Fruit fly (Drosophila melanogaster) whole organism, pupa: ENCODE results near the gene Cox17.

ENCODE experiments used
- CG13204 ChIP-seq: fragments of 200-800 bp; sonication (Bioruptor generic); optimal IDR thresholded peaks from 2 replicates; lab custom pipeline; 2018; ENCODE audit warnings: missing biosample characterization, mild to moderate bottlenecking, missing genetic modification characterization, moderate library complexity
- CG34367 ChIP-seq: fragments of 200-800 bp; sonication (Bioruptor generic); optimal IDR thresholded peaks from 2 replicates; lab custom pipeline; 2018; ENCODE audit warnings: missing biosample characterization, mild to moderate bottlenecking, missing genetic modification characterization
- D1 ChIP-seq: fragments of 200-800 bp; sonication (Bioruptor generic); optimal IDR thresholded peaks from 2 replicates; lab custom pipeline; 2018; ENCODE audit warnings: missing biosample characterization, mild to moderate bottlenecking, missing genetic modification characterization, moderate library complexity
- EcR ChIP-seq: fragments of 200-800 bp; sonication (Bioruptor generic); optimal IDR thresholded peaks from 3 replicates; lab custom pipeline; 2019; ENCODE audit warnings: missing biosample characterization, missing genetic modification characterization, mild to moderate bottlenecking, moderate library complexity, missing genetic modification reagents
- Ets98B ChIP-seq: fragments of 200-800 bp; sonication (Bioruptor generic); IDR thresholded peaks from 2 replicates; pipeline ENCODE4 v1.3.6; 2022; ENCODE audit warnings: missing biosample characterization, missing genetic modification characterization
- Pif1A ChIP-seq: fragments of 200-800 bp; sonication (Bioruptor generic); optimal IDR thresholded peaks from 3 replicates; lab custom pipeline; 2016; ENCODE audit warnings: missing biosample characterization, missing genetic modification characterization
- fd96Ca ChIP-seq: fragments of 200-800 bp; sonication (Bioruptor generic); IDR thresholded peaks from 3 replicates; pipeline ENCODE4 v1.3.6; 2022; ENCODE audit warnings: missing biosample characterization, missing genetic modification characterization
- gl ChIP-seq: fragments of 200-800 bp; sonication (Bioruptor generic); optimal IDR thresholded peaks from 2 replicates; lab custom pipeline; 2018; ENCODE audit warnings: missing biosample characterization, mild to moderate bottlenecking, missing genetic modification characterization

DNA sequence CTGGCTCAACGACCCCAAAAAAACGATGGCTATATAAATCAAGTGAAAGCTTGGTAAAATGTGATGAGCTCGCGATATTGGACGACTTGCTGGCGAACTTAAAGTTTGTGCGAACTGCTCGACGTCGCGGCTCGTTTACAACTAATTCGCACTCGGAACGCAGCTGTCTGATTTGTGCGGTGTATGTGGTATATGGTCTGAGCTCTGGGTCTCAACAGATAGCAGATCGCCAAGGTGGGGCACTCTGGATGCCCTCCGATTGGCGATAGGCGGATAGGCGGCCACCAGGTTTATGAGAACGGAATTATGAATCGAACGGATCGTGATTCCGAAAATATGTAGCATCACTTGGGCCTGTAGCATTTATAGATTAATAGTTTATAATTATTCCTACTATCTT lies 31.9 kb upstream of the Cox17 start, which contains the start of gene Cyp4s3:
- TF ChIP-seq Ets98B (GFP tag; lab: Robert Waterston, UW) (no peak), Pif1A (GFP tag; lab: Kevin White, UChicago) (no peak), EcR (no peak), CG34367 (tag; lab: Kevin White, UChicago) (no peak), fd96Ca (no peak), CG13204 (no peak), D1 (tag; lab: Kevin White, UChicago) (no peak), gl (tag; lab: Kevin White, UChicago) (no peak)
